Worm (Caenorhabditis elegans) whole organism, L3 larva: ENCODE measurements around the gene ptp-5.1.

Experiments
- R02D3.7 ChIP-seq: fragments of 150-350 bp; optimal IDR thresholded peaks from 2 replicates; lab custom pipeline; 2014; ENCODE audit warnings: missing biosample characterization, missing genetic modification characterization
- ZK546.5 ChIP-seq: sonication (generic microtip); optimal IDR thresholded peaks from 2 replicates; lab custom pipeline; 2017; ENCODE audit warnings: missing biosample characterization, missing genetic modification characterization
- daf-12 ChIP-seq: fragments of 150-350 bp; optimal IDR thresholded peaks from 2 replicates; lab custom pipeline; 2014; ENCODE audit warnings: missing biosample characterization, missing genetic modification reagents, missing genetic modification characterization
- elt-2 ChIP-seq: sonication (generic microtip); optimal IDR thresholded peaks from 2 replicates; lab custom pipeline; 2016; ENCODE audit warnings: missing genetic modification reagents, mild to moderate bottlenecking, missing genetic modification characterization, missing compliant biosample characterization
- lin-15B ChIP-seq: fragments of 150-350 bp; optimal IDR thresholded peaks from 2 replicates; lab custom pipeline; 2014; ENCODE audit warnings: missing biosample characterization, missing genetic modification characterization
- nhr-237 ChIP-seq: fragments of 150-350 bp; optimal IDR thresholded peaks from 2 replicates; lab custom pipeline; 2014; ENCODE audit warnings: missing biosample characterization, missing genetic modification characterization
- nhr-77 ChIP-seq: fragments of 150-350 bp; optimal IDR thresholded peaks from 2 replicates; lab custom pipeline; 2014; ENCODE audit warnings: missing biosample characterization, missing genetic modification characterization
- skn-1 ChIP-seq: fragments of 150-350 bp; optimal IDR thresholded peaks from 2 replicates; lab custom pipeline; 2014; ENCODE audit warnings: missing biosample characterization, missing genetic modification characterization
- snpc-4 ChIP-seq: fragments of 150-350 bp; optimal IDR thresholded peaks from 2 replicates; lab custom pipeline; 2014; ENCODE audit warnings: missing biosample characterization, missing genetic modification characterization
- unc-62 ChIP-seq: fragments of 150-350 bp; sonication (generic microtip); optimal IDR thresholded peaks from 4 replicates; lab custom pipeline; 2014; ENCODE audit warnings: missing biosample characterization, missing genetic modification reagents, missing genetic modification characterization
- ztf-11 ChIP-seq: fragments of 150-350 bp; optimal IDR thresholded peaks from 2 replicates; lab custom pipeline; 2014; ENCODE audit warnings: missing biosample characterization, missing genetic modification characterization

ce11 chrIV:5139189-5139588 lies 26.9 kb upstream of the ptp-5.1 start:
- no peak for TF ChIP-seq R02D3.7 (tag; lab: Kevin White, UChicago)
- no peak for TF ChIP-seq snpc-4 (tag; lab: Kevin White, UChicago)
- no peak for TF ChIP-seq ZK546.5
- TF ChIP-seq daf-12 (tag; lab: Kevin White, UChicago) = no peak
- TF ChIP-seq nhr-237 (tag; lab: Kevin White, UChicago) = no peak
- TF ChIP-seq lin-15B (tag; lab: Kevin White, UChicago) = no peak
- TF ChIP-seq skn-1 = no peak
- TF ChIP-seq elt-2 (tag; lab: Kevin White, UChicago) = no peak
- no peak for TF ChIP-seq ztf-11 (tag; lab: Kevin White, UChicago)
- no peak for TF ChIP-seq nhr-77
- no peak for TF ChIP-seq unc-62
